Fruit fly (Drosophila melanogaster): ENCODE measurements around the gene sim.

The sim gene

dm6 chr3R:13051298-13051723 is 6.2 kb upstream of the sim start, which contains the start of gene CG7966 (continued):
- TF ChIP-seq fd96Cb (tag; optimal IDR thresholded peaks at IDR 0.05): no peak
- TF ChIP-seq wek (GFP tag; optimal IDR thresholded peaks at IDR 0.05): no peak
- no peak for TF ChIP-seq dmrt11E (tag; optimal IDR thresholded peaks at IDR 0.05)
- TF ChIP-seq inv (GFP tag; IDR thresholded peaks at IDR 0.05; ENCODE audit: partially characterized antibody): no peak

- TF ChIP-seq trem (tag; optimal IDR thresholded peaks at IDR 0.05) (peak; percentile 79), stwl (tag; optimal IDR thresholded peaks at IDR 0.05) (peak; percentile 58), hbn (GFP tag; IDR thresholded peaks at IDR 0.05; ENCODE audit: partially characterized antibody) (peak; percentile 84), CG3065 (GFP tag; optimal IDR thresholded peaks at IDR 0.05) (no peak), Elba2 (GFP tag; optimal IDR thresholded peaks at IDR 0.05) (no peak), jigr1 (GFP tag; IDR thresholded peaks at IDR 0.05) (no peak), CG7963 (GFP tag; IDR thresholded peaks at IDR 0.05; ENCODE audit: partially characterized antibody) (peak; percentile 36; the same call in 1 of the 3 replicates), CG9437 (GFP tag; optimal IDR thresholded peaks at IDR 0.05) (no peak), kah (GFP tag; optimal IDR thresholded peaks at IDR 0.05) (no peak), tin (GFP tag; optimal IDR thresholded peaks at IDR 0.05) (no peak), scrt (GFP tag; optimal IDR thresholded peaks at IDR 0.05) (no peak), CG14860 (GFP tag; IDR thresholded peaks at IDR 0.05; ENCODE audit: partially characterized antibody) (peak; percentile 84), chn (GFP tag; optimal IDR thresholded peaks at IDR 0.05) (no peak), slbo (GFP tag; IDR thresholded peaks at IDR 0.05) (no peak), Hr3 (GFP tag; optimal IDR thresholded peaks at IDR 0.05) (no peak), Max (GFP tag; optimal IDR thresholded peaks at IDR 0.05) (peak; percentile 38), CG6689 (GFP tag; IDR thresholded peaks at IDR 0.05) (no peak), salm (tag; optimal IDR thresholded peaks at IDR 0.05) (no peak), dm (GFP tag; optimal IDR thresholded peaks at IDR 0.05) (peak; percentile 32), phol (tag; optimal IDR thresholded peaks at IDR 0.05) (peak; percentile 56), hkb (optimal IDR thresholded peaks at IDR 0.05) (no peak), hkb (GFP tag; IDR thresholded peaks at IDR 0.05) (no peak), Fer1 (GFP tag; optimal IDR thresholded peaks at IDR 0.05) (no peak), twi (tag; optimal IDR thresholded peaks at IDR 0.05) (no peak), Sox102F (GFP tag; optimal IDR thresholded peaks at IDR 0.05) (no peak), vfl (GFP tag; optimal IDR thresholded peaks at IDR 0.05) (no peak), CG42726 (GFP tag; IDR thresholded peaks at IDR 0.05; ENCODE audit: partially characterized antibody) (no peak), CG6254 (GFP tag; optimal IDR thresholded peaks at IDR 0.05) (no peak), Dll (GFP tag; IDR thresholded peaks at IDR 0.05; ENCODE audit: partially characterized antibody) (peak; percentile 89), CG33213 (GFP tag; optimal IDR thresholded peaks at IDR 0.05) (peak; percentile 37), otp (GFP tag; IDR thresholded peaks at IDR 0.05) (no peak), stc (GFP tag; IDR thresholded peaks at IDR 0.05) (peak; percentile 56; the same call in 1 of the 2 replicates), Ets97D (GFP tag; optimal IDR thresholded peaks at IDR 0.05) (peak; percentile 86), CG30020 (tag; optimal IDR thresholded peaks at IDR 0.05) (peak; percentile 27), CG32767 (GFP tag; IDR thresholded peaks at IDR 0.05) (no peak), dysf (GFP tag; IDR thresholded peaks at IDR 0.05) (no peak), eve (GFP tag; optimal IDR thresholded peaks at IDR 0.05) (no peak), her (GFP tag; optimal IDR thresholded peaks at IDR 0.05) (no peak), emc (GFP tag; optimal IDR thresholded peaks at IDR 0.05) (no peak), Bdp1 (GFP tag; optimal IDR thresholded peaks at IDR 0.05) (no peak), NK7.1 (GFP tag; optimal IDR thresholded peaks at IDR 0.05) (no peak), al (GFP tag; IDR thresholded peaks at IDR 0.05) (no peak), pnt (GFP tag; optimal IDR thresholded peaks at IDR 0.05) (no peak), CG9932 (GFP tag; IDR thresholded peaks at IDR 0.05) (no peak), NC2β (GFP tag; optimal IDR thresholded peaks at IDR 0.05) (peak; percentile 16)
Measured at dm6 chr3R:13051942-13052693, 5.4 kb upstream of the sim start, which contains the start of gene pic. TSS of gene pic (plus strand) at chr3R:13052245.

Measured in whole organism, embryonic.